Worm (Caenorhabditis elegans): ENCODE measurements around the gene K04F1.8.

ce11 chrV:1642199-1642598 lies 24.8 kb upstream of the K04F1.8 start, which contains the start of gene Y46H3D.1:
- TF ChIP-seq ztf-23 (GFP tag; IDR thresholded peaks at IDR 0.05) (no peak), cog-1 (tag; optimal IDR thresholded peaks at IDR 0.05) (no peak), flt-1 (GFP tag; IDR thresholded peaks at IDR 0.05) (no peak), ref-1 (GFP tag; conservative IDR thresholded peaks at IDR 0.05) (no peak), T22C8.4 (GFP tag; IDR thresholded peaks at IDR 0.05) (no peak), klf-2 (GFP tag; conservative IDR thresholded peaks at IDR 0.05) (no peak)

Measured in whole organism, midembryonic.